Worm (Caenorhabditis elegans) whole organism, midembryonic: ENCODE results near the gene R12B2.13.

Experiments
- T22C8.4 ChIP-seq: fragments of 200-800 bp; sonication (Bioruptor generic); IDR thresholded peaks from 2 replicates; pipeline ENCODE4 v1.3.6; 2022; ENCODE audit warnings: missing genetic modification characterization, missing compliant biosample characterization
- cog-1 ChIP-seq: sonication (generic microtip); optimal IDR thresholded peaks from 2 replicates; lab custom pipeline; 2016; ENCODE audit warnings: missing genetic modification characterization, missing compliant biosample characterization
- flt-1 ChIP-seq: fragments of 200-800 bp; sonication (Bioruptor generic); IDR thresholded peaks from 2 replicates; pipeline ENCODE4 v1.3.6; 2022; ENCODE audit warnings: missing genetic modification characterization, missing compliant biosample characterization
- klf-2 ChIP-seq: fragments of 200-800 bp; sonication (Bioruptor generic); conservative IDR thresholded peaks from 2 replicates; pipeline ENCODE4 v1.3.6; 2022; ENCODE audit warnings: missing genetic modification reagents, missing genetic modification characterization, missing compliant biosample characterization
- med-1 ChIP-seq: sonication (generic microtip); optimal IDR thresholded peaks from 2 replicates; lab custom pipeline; 2017; ENCODE audit warnings: missing genetic modification characterization, mild to moderate bottlenecking, missing compliant biosample characterization, antibody characterized with exemption, missing genetic modification reagents; ENCODE audit not compliant: insufficient read depth
- ref-1 ChIP-seq: fragments of 200-800 bp; sonication (Bioruptor generic); conservative IDR thresholded peaks from 2 replicates; pipeline ENCODE4 v1.3.6; 2022; ENCODE audit warnings: missing genetic modification reagents, missing genetic modification characterization, missing compliant biosample characterization
- tab-1 ChIP-seq: fragments of 200-800 bp; sonication (Bioruptor generic); IDR thresholded peaks from 2 replicates; pipeline ENCODE4 v1.3.6; 2022; ENCODE audit warnings: missing genetic modification characterization, missing compliant biosample characterization
- ztf-23 ChIP-seq: fragments of 200-800 bp; sonication (Bioruptor generic); IDR thresholded peaks from 2 replicates; pipeline ENCODE4 v1.3.6; 2022; ENCODE audit warnings: missing genetic modification reagents, missing genetic modification characterization, missing compliant biosample characterization
- ztf-29 ChIP-seq: fragments of 200-800 bp; sonication (Bioruptor generic); IDR thresholded peaks from 2 replicates; pipeline ENCODE4 v1.3.6; 2022; ENCODE audit warnings: missing genetic modification reagents, missing genetic modification characterization, missing compliant biosample characterization

The R12B2.13 gene

DNA sequence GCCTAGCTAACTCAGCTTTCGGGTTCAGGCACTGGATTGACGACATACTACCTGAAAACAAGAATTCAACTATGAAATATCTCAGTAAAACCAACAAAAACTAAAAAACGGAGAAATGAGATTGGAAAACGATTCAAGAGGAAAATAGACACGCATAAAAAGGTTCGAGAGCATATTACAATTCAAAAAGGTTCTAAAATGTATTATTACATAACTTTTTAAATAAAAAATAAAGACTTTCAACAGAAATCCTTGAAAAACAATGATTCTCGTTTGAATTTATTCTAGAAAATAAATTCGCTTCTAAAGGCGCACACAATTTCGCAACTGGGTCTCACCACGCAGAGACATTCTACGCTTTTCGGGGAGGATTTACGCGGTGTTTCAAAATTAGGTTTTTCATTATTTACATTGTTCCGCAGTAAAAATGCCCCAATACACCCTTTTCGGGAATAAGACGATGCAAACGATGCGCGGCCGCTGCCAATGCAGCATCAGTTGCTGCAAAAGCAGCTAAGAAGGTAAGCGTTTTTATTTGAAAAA, 22.4 kb upstream of the R12B2.13 start, which contains the start of the genes cct-6 and alh-9:
cct-6 (minus strand) TSS at position 51 of the 543 bp plus-strand sequence.
alh-9 (plus strand) TSS at position 382 of the 543 bp plus-strand sequence.
- peak; percentile 72 for TF ChIP-seq cog-1
- TF ChIP-seq ztf-23 (GFP tag; lab: Robert Waterston, UW) = no peak
- TF ChIP-seq ztf-29 = no peak
- no peak for TF ChIP-seq klf-2 (GFP tag; lab: Robert Waterston, UW)

- 0 out of 2 replicates have a peak, but pooled peaks have one; percentile 11 for TF ChIP-seq ztf-23 (GFP tag; lab: Robert Waterston, UW)
- no peak for TF ChIP-seq ztf-29
Measured at ce11 chrIII:5853240-5853639, 20.0 kb upstream of the R12B2.13 start, which contains the start of gene ddx-23. Gene ddx-23, minus strand, starts transcription at chrIII:5853269.

DNA sequence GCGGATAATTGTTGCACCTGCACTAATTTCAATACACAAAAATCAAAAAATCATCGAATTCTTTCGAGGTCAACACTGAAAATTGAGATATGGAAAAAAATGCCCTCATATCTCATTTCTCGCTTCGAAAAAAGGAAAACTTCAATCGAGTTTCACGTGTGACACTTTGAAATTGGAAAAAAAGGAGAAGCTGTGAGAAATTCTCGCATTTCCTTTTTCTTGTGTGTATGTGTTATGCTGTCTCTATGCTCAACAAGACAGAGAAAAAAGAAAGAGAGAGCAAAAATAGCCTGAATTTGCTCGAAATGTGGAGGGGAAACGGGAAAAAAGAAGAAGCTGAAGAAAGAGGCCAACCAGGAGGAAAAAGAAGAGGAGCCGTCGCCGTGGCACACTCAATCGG, 13.1 kb upstream of the R12B2.13 start:
- TF ChIP-seq ref-1 (GFP tag; lab: Robert Waterston, UW) = no peak
- TF ChIP-seq flt-1 (GFP tag; lab: Robert Waterston, UW) = no peak
- TF ChIP-seq cog-1 = no peak
- no peak for TF ChIP-seq T22C8.4
- no peak for TF ChIP-seq tab-1

- no peak for TF ChIP-seq T22C8.4
- TF ChIP-seq ref-1 (GFP tag; lab: Robert Waterston, UW) = no peak
- no peak for TF ChIP-seq ztf-29
- no peak for TF ChIP-seq med-1 (GFP tag; lab: Kevin White, UChicago)
- TF ChIP-seq klf-2 (GFP tag; lab: Robert Waterston, UW) = no peak
- no peak for TF ChIP-seq cog-1
- TF ChIP-seq tab-1 = no peak
- TF ChIP-seq flt-1 (GFP tag; lab: Robert Waterston, UW) = no peak
- no peak for TF ChIP-seq ztf-23 (GFP tag; lab: Robert Waterston, UW)
Measured at ce11 chrIII:5845483-5845882, 12.2 kb upstream of the R12B2.13 start.

- TF ChIP-seq med-1 (GFP tag; lab: Kevin White, UChicago) (no peak), tab-1 (no peak), flt-1 (GFP tag; lab: Robert Waterston, UW) (no peak), ref-1 (GFP tag; lab: Robert Waterston, UW) (no peak), T22C8.4 (no peak), ztf-23 (GFP tag; lab: Robert Waterston, UW) (no peak), cog-1 (no peak), ztf-29 (no peak), klf-2 (GFP tag; lab: Robert Waterston, UW) (no peak)
Measured at ce11 chrIII:5843662-5844061, 10.4 kb upstream of the R12B2.13 start.

ce11 chrIII:5842920-5843319, 9.6 kb upstream of the R12B2.13 start:
- no peak for TF ChIP-seq flt-1 (GFP tag; lab: Robert Waterston, UW)
- no peak for TF ChIP-seq klf-2 (GFP tag; lab: Robert Waterston, UW)
- TF ChIP-seq ztf-29 = no peak
- no peak for TF ChIP-seq cog-1
- TF ChIP-seq T22C8.4 = no peak
- TF ChIP-seq ztf-23 (GFP tag; lab: Robert Waterston, UW) = no peak
- no peak for TF ChIP-seq tab-1
- TF ChIP-seq med-1 (GFP tag; lab: Kevin White, UChicago) = no peak
- no peak for TF ChIP-seq ref-1 (GFP tag; lab: Robert Waterston, UW)

DNA sequence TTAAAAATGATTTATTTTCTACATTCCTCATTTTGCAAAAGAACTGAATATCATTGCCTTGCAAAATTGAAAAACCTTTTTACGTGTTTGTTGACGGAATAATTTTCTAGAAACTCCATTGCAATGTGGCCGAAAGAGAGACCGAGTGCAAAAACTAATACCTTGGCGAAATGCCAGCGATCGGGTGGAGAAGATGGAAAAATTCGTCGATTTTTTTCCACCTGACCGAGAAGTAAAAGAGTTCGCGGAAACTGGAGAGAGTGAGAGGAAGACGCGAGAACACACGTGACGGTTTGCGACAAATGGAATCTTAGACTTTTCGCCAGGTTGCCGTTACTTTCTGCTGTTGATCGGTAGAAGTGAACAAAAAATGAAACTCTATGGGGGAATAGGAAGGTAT, 8.4 kb upstream of the R12B2.13 start:
- no peak for TF ChIP-seq cog-1
- TF ChIP-seq flt-1 (GFP tag; lab: Robert Waterston, UW) = no peak
- no peak for TF ChIP-seq ztf-23 (GFP tag; lab: Robert Waterston, UW)
- no peak for TF ChIP-seq klf-2 (GFP tag; lab: Robert Waterston, UW)
- TF ChIP-seq tab-1 = no peak
- no peak for TF ChIP-seq T22C8.4
- no peak for TF ChIP-seq med-1 (GFP tag; lab: Kevin White, UChicago)
- no peak for TF ChIP-seq ztf-29
- TF ChIP-seq ref-1 (GFP tag; lab: Robert Waterston, UW) = no peak

DNA sequence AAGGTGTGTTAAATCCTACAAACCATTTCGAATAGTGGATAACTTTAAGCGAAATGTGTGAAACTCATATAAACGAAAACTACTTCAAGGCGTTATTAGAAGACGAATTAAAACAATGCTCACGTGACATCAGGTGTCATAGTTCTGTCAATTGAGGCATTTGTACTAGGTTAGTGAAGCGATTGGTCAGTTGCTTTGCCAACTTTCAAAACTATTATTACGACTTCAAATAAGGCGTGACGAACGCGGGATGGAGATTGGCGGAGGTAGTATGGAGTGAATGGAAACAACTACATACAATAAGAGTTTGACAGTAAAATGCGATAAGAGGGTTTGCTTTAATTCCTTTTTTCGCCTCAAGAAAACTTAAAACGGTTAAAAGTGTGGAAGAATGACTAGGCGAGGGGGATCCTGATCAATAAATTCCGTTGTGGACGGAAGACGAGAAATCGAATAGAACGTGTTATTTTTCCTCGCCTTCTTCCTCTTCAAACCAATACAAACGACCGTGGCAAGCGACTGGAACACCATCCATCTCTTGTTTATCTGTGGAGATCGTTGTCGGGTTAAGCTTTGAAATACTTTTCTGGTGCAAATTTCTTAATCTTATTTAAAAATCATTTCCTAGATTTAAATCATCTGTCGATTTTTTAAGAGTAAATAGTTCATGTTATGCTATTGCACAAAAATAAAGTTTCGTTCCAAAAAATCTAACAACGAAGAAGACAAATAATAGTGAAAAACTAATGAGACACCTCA, 7.7 kb upstream of the R12B2.13 start:
- TF ChIP-seq T22C8.4 = no peak
- no peak for TF ChIP-seq klf-2 (GFP tag; lab: Robert Waterston, UW)
- TF ChIP-seq tab-1 = no peak
- no peak for TF ChIP-seq ztf-23 (GFP tag; lab: Robert Waterston, UW)
- TF ChIP-seq med-1 (GFP tag; lab: Kevin White, UChicago) = no peak
- TF ChIP-seq ref-1 (GFP tag; lab: Robert Waterston, UW) = no peak
- TF ChIP-seq cog-1 = no peak
- no peak for TF ChIP-seq ztf-29
- TF ChIP-seq flt-1 (GFP tag; lab: Robert Waterston, UW) = no peak

- TF ChIP-seq cog-1 (no peak), ref-1 (GFP tag; lab: Robert Waterston, UW) (no peak), klf-2 (GFP tag; lab: Robert Waterston, UW) (no peak), tab-1 (no peak), T22C8.4 (no peak), ztf-23 (GFP tag; lab: Robert Waterston, UW) (no peak), flt-1 (GFP tag; lab: Robert Waterston, UW) (no peak), ztf-29 (no peak), med-1 (GFP tag; lab: Kevin White, UChicago) (no peak)
Measured at ce11 chrIII:5840277-5840676, 7.0 kb upstream of the R12B2.13 start.

DNA sequence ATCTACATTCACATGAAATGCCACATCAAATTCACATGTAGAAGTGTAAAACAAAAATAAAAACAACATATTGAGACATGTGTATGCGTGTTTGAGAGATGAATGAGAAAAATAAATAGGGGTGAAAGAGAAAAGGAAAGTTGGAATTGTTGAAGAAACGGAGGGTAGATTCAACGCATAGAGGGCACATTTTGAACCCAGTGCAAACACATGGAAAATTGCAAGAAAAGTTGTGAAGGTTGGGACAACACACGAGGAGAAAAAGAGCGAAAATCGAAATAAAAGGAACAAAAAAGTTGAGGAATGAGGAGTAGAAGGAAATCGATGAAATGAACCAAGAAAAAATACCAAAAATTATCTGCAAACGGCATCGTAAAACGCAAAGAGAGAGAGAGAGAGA, 6.3 kb upstream of the R12B2.13 start:
- TF ChIP-seq ref-1 (GFP tag; lab: Robert Waterston, UW) = no peak
- TF ChIP-seq ztf-23 (GFP tag; lab: Robert Waterston, UW) = no peak
- no peak for TF ChIP-seq tab-1
- no peak for TF ChIP-seq T22C8.4
- TF ChIP-seq ztf-29 = no peak
- TF ChIP-seq cog-1 = no peak
- no peak for TF ChIP-seq med-1 (GFP tag; lab: Kevin White, UChicago)
